Worm (Caenorhabditis elegans): ENCODE results near the gene hsp-4.
A peak's percentile ranks its signal among the peaks of the same experiment; 100 is the strongest.

The hsp-4 gene

ce11 chrII:7394690-7395054, 42.2 kb upstream of the hsp-4 start, which contains the start of gene bath-44:
bath-44 (plus strand) TSS chrII:7394955.
- TF ChIP-seq hmg-11 (tag; optimal IDR thresholded peaks at IDR 0.05), result no peak
- TF ChIP-seq lin-39 (tag; optimal IDR thresholded peaks at IDR 0.05), result no peak
- TF ChIP-seq ama-1 (optimal IDR thresholded peaks at IDR 0.05), result peak; percentile 42
- TF ChIP-seq ceh-82 (tag; optimal IDR thresholded peaks at IDR 0.05), result no peak
- TF ChIP-seq ztf-4 (tag; optimal IDR thresholded peaks at IDR 0.05), result no peak

- peak; percentile 12 for TF ChIP-seq elt-2 (tag; optimal IDR thresholded peaks at IDR 0.05)
- no peak for TF ChIP-seq ZK546.5 (tag; optimal IDR thresholded peaks at IDR 0.05)
- TF ChIP-seq nhr-25 (tag; optimal IDR thresholded peaks at IDR 0.05), result peak; percentile 28
These were observed 41.7 kb upstream of the hsp-4 start for ce11 chrII:7393922-7394689.

ce11 chrII:7393393-7393792, 40.9 kb upstream of the hsp-4 start:
- TF ChIP-seq ZK546.5 (tag; optimal IDR thresholded peaks at IDR 0.05) (no peak), lsy-12 (tag; optimal IDR thresholded peaks at IDR 0.05) (no peak), mdl-1 (tag; optimal IDR thresholded peaks at IDR 0.05) (no peak), lin-39 (tag; optimal IDR thresholded peaks at IDR 0.05) (no peak), ama-1 (optimal IDR thresholded peaks at IDR 0.05) (peak; percentile 76), zag-1 (tag; optimal IDR thresholded peaks at IDR 0.05) (no peak), nhr-28 (tag; optimal IDR thresholded peaks at IDR 0.05) (no peak), R02D3.7 (tag; optimal IDR thresholded peaks at IDR 0.05) (no peak), elt-1 (tag; optimal IDR thresholded peaks at IDR 0.05) (no peak), fos-1 (tag; optimal IDR thresholded peaks at IDR 0.05) (no peak), tbx-2 (tag; optimal IDR thresholded peaks at IDR 0.05) (no peak), elt-3 (tag; optimal IDR thresholded peaks at IDR 0.05) (no peak), fkh-10 (GFP tag; optimal IDR thresholded peaks at IDR 0.05) (no peak), nhr-23 (tag; optimal IDR thresholded peaks at IDR 0.05) (peak; percentile 24), nfya-1 (tag; optimal IDR thresholded peaks at IDR 0.05; ENCODE audit: insufficient read depth) (no peak), ceh-82 (tag; optimal IDR thresholded peaks at IDR 0.05) (no peak), pha-4 (tag; optimal IDR thresholded peaks at IDR 0.05) (peak; percentile 16), mml-1 (tag; optimal IDR thresholded peaks at IDR 0.05) (no peak), unc-62 (GFP tag; optimal IDR thresholded peaks at IDR 0.05) (no peak), jun-1 (tag; optimal IDR thresholded peaks at IDR 0.05) (no peak), unc-39 (tag; optimal IDR thresholded peaks at IDR 0.05) (no peak), nhr-25 (tag; optimal IDR thresholded peaks at IDR 0.05) (peak; percentile 48)

ce11 chrII:7392052-7392694, 39.7 kb upstream of the hsp-4 start:
- TF ChIP-seq nhr-23 (tag; optimal IDR thresholded peaks at IDR 0.05), result peak; percentile 54
- TF ChIP-seq hmg-11 (tag; optimal IDR thresholded peaks at IDR 0.05), result peak; percentile 87
- peak; percentile 42 for TF ChIP-seq fos-1 (tag; optimal IDR thresholded peaks at IDR 0.05)
- TF ChIP-seq nhr-43 (tag; optimal IDR thresholded peaks at IDR 0.05; ENCODE audit: poor library complexity, severe bottlenecking), result peak; percentile 6
- TF ChIP-seq pqm-1 (tag; optimal IDR thresholded peaks at IDR 0.05), result peak; percentile 47
- no peak for TF ChIP-seq nhr-76 (tag; optimal IDR thresholded peaks at IDR 0.05)
- peak; percentile 4 for TF ChIP-seq unc-62 (GFP tag; optimal IDR thresholded peaks at IDR 0.05)
- peak; percentile 21 for TF ChIP-seq elt-1 (tag; optimal IDR thresholded peaks at IDR 0.05)
- no peak for TF ChIP-seq ceh-9 (tag; optimal IDR thresholded peaks at IDR 0.05)
- peak in 2 of 3 experiments; percentile 45 for TF ChIP-seq elt-3 (tag; optimal IDR thresholded peaks at IDR 0.05)
- peak; percentile 66 for TF ChIP-seq nfya-1 (tag; optimal IDR thresholded peaks at IDR 0.05; ENCODE audit: insufficient read depth)
- TF ChIP-seq lsy-12 (tag; optimal IDR thresholded peaks at IDR 0.05), result no peak
- no peak for TF ChIP-seq aly-2 (tag; optimal IDR thresholded peaks at IDR 0.05)
- peak; percentile 65 for TF ChIP-seq jun-1 (tag; optimal IDR thresholded peaks at IDR 0.05)
- TF ChIP-seq snpc-4 (tag; optimal IDR thresholded peaks at IDR 0.05), result peak; percentile 8
- peak; percentile 85 for TF ChIP-seq nhr-25 (tag; optimal IDR thresholded peaks at IDR 0.05)
- TF ChIP-seq ztf-4 (tag; optimal IDR thresholded peaks at IDR 0.05), result no peak
- TF ChIP-seq lin-39 (tag; optimal IDR thresholded peaks at IDR 0.05), result peak; percentile 63
- no peak for TF ChIP-seq nhr-11 (tag; optimal IDR thresholded peaks at IDR 0.05)
- peak; percentile 49 for TF ChIP-seq ceh-28 (tag; optimal IDR thresholded peaks at IDR 0.05)
- peak; percentile 43 for TF ChIP-seq lin-15B (tag; optimal IDR thresholded peaks at IDR 0.05)
- TF ChIP-seq elt-2 (tag; optimal IDR thresholded peaks at IDR 0.05), result peak; percentile 68
- peak; percentile 49 for TF ChIP-seq pha-4 (tag; optimal IDR thresholded peaks at IDR 0.05)
- peak; percentile 48 for TF ChIP-seq R02D3.7 (tag; optimal IDR thresholded peaks at IDR 0.05)
- no peak for TF ChIP-seq ceh-82 (tag; optimal IDR thresholded peaks at IDR 0.05)
- TF ChIP-seq egl-5 (tag; optimal IDR thresholded peaks at IDR 0.05), result peak; percentile 56
